Worm (Caenorhabditis elegans): Measurements from ENCODE around the gene srsx-3.

- TF ChIP-seq unc-130 (GFP tag; optimal IDR thresholded peaks at IDR 0.05): no peak
- TF ChIP-seq snpc-3.4 (tag; optimal IDR thresholded peaks at IDR 0.05): no peak
Measured at ce11 chrV:7983381-7984052, 46.5 kb upstream of the srsx-3 start, which contains the start of the genes natb-1 and abhd-12.
